Worm (Caenorhabditis elegans) whole organism, L3 larva: ENCODE data around the gene mlt-7.

ENCODE experiments used
- aly-2 ChIP-seq: fragments of 150-350 bp; optimal IDR thresholded peaks from 2 replicates; lab custom pipeline; 2014; ENCODE audit warnings: missing biosample characterization, missing genetic modification characterization
- egl-27 ChIP-seq: sonication (generic microtip); optimal IDR thresholded peaks from 4 replicates; lab custom pipeline; 2017; ENCODE audit warnings: missing biosample characterization, missing genetic modification reagents, missing genetic modification characterization
- nhr-237 ChIP-seq: fragments of 150-350 bp; optimal IDR thresholded peaks from 2 replicates; lab custom pipeline; 2014; ENCODE audit warnings: missing biosample characterization, missing genetic modification characterization
- nhr-76 ChIP-seq: fragments of 150-350 bp; sonication (generic microtip); optimal IDR thresholded peaks from 5 replicates; lab custom pipeline; 2014; ENCODE audit warnings: missing biosample characterization, missing genetic modification characterization
- sea-2 ChIP-seq: fragments of 150-350 bp; sonication (generic microtip); optimal IDR thresholded peaks from 4 replicates; lab custom pipeline; 2014; ENCODE audit warnings: missing biosample characterization, missing genetic modification reagents, missing genetic modification characterization
- ztf-11 ChIP-seq: fragments of 150-350 bp; optimal IDR thresholded peaks from 2 replicates; lab custom pipeline; 2014; ENCODE audit warnings: missing biosample characterization, missing genetic modification characterization

- TF ChIP-seq ztf-11 (tag; lab: Kevin White, UChicago) (no peak), sea-2 (no peak), nhr-76 (tag; lab: Kevin White, UChicago) (no peak), aly-2 (tag; lab: Kevin White, UChicago) (no peak), nhr-237 (tag; lab: Kevin White, UChicago) (no peak), egl-27 (tag; lab: Kevin White, UChicago) (no peak)
These were observed 34.0 kb upstream of the mlt-7 start, which contains the start of gene lat-2 for ce11 chrII:4358765-4359164.
